Fruit fly (Drosophila melanogaster) whole organism, embryonic: Measurements from ENCODE around the gene CG2614.

Experiments
- Atf3 ChIP-seq: fragments of 200-800 bp; sonication (Bioruptor generic); optimal IDR thresholded peaks from 3 replicates; lab custom pipeline; 2016; ENCODE audit warnings: missing biosample characterization, missing genetic modification characterization
- CG10147 ChIP-seq: fragments of 200-800 bp; sonication (Bioruptor generic); optimal IDR thresholded peaks from 2 replicates; lab custom pipeline; 2019; ENCODE audit warnings: missing biosample characterization, mild to moderate bottlenecking, missing genetic modification characterization, moderate library complexity
- CG10543 ChIP-seq: fragments of 200-800 bp; sonication (Bioruptor generic); optimal IDR thresholded peaks from 3 replicates; lab custom pipeline; 2017; ENCODE audit warnings: missing biosample characterization, mild to moderate bottlenecking, missing genetic modification characterization, moderate library complexity
- CG10565 ChIP-seq: fragments of 200-800 bp; sonication (Bioruptor generic); optimal IDR thresholded peaks from 3 replicates; lab custom pipeline; 2016; ENCODE audit warnings: missing biosample characterization, mild to moderate bottlenecking, missing genetic modification characterization
- CG12744 ChIP-seq: fragments of 200-800 bp; sonication (Bioruptor generic); optimal IDR thresholded peaks from 2 replicates; lab custom pipeline; 2016; ENCODE audit warnings: missing biosample characterization, missing genetic modification characterization
- CG13894 ChIP-seq: fragments of 200-800 bp; sonication (Bioruptor generic); optimal IDR thresholded peaks from 3 replicates; lab custom pipeline; 2018; ENCODE audit warnings: missing biosample characterization, mild to moderate bottlenecking, missing genetic modification characterization, moderate library complexity
- CG14667 ChIP-seq: fragments of 200-800 bp; sonication (Bioruptor generic); IDR thresholded peaks from 2 replicates; pipeline ENCODE4 v1.3.6; 2022; ENCODE audit warnings: missing biosample characterization, missing genetic modification characterization
- CG15011 ChIP-seq: fragments of 200-800 bp; sonication (Bioruptor generic); optimal IDR thresholded peaks from 3 replicates; lab custom pipeline; 2018; ENCODE audit warnings: missing biosample characterization, mild to moderate bottlenecking, missing genetic modification characterization
- CG15073 ChIP-seq: fragments of 200-800 bp; sonication (Bioruptor generic); optimal IDR thresholded peaks from 2 replicates; lab custom pipeline; 2016; ENCODE audit warnings: missing biosample characterization, missing genetic modification characterization
- CG15479 ChIP-seq: fragments of 200-800 bp; sonication (Bioruptor generic); optimal IDR thresholded peaks from 3 replicates; lab custom pipeline; 2019; ENCODE audit warnings: missing biosample characterization, mild to moderate bottlenecking, missing genetic modification characterization, moderate library complexity
- CG17612 ChIP-seq: fragments of 200-800 bp; sonication (Bioruptor generic); IDR thresholded peaks from 2 replicates; pipeline ENCODE4 v1.3.6; 2022; ENCODE audit warnings: missing biosample characterization, missing genetic modification characterization
- CG17829 ChIP-seq: fragments of 200-800 bp; optimal IDR thresholded peaks from 2 replicates; lab custom pipeline; 2019; ENCODE audit warnings: missing biosample characterization, mild to moderate bottlenecking, missing genetic modification characterization, moderate library complexity
- CG1832 ChIP-seq: fragments of 200-800 bp; sonication (Bioruptor generic); optimal IDR thresholded peaks from 2 replicates; lab custom pipeline; 2017; ENCODE audit warnings: missing biosample characterization, mild to moderate bottlenecking, missing genetic modification characterization, inconsistent platforms
- CG2875 ChIP-seq: fragments of 200-800 bp; sonication (Bioruptor generic); optimal IDR thresholded peaks from 2 replicates; lab custom pipeline; 2017; ENCODE audit warnings: missing biosample characterization, mild to moderate bottlenecking, missing genetic modification characterization, missing genetic modification reagents
- CG4854 ChIP-seq: fragments of 200-800 bp; sonication (Bioruptor generic); optimal IDR thresholded peaks from 2 replicates; lab custom pipeline; 2016; ENCODE audit warnings: missing biosample characterization, missing genetic modification characterization, inconsistent platforms
- CG5180 ChIP-seq: fragments of 200-800 bp; sonication (Bioruptor generic); optimal IDR thresholded peaks from 3 replicates; lab custom pipeline; 2017; ENCODE audit warnings: missing biosample characterization, missing genetic modification characterization, mild to moderate bottlenecking, moderate library complexity, missing genetic modification reagents
- CG5953 ChIP-seq: fragments of 200-800 bp; sonication (Bioruptor generic); IDR thresholded peaks from 2 replicates; pipeline ENCODE4 v1.3.6; 2022; ENCODE audit warnings: missing biosample characterization, missing genetic modification characterization
- CG6254 ChIP-seq: fragments of 200-800 bp; sonication (Bioruptor generic); optimal IDR thresholded peaks from 3 replicates; lab custom pipeline; 2017; ENCODE audit warnings: mild to moderate bottlenecking, missing biosample characterization, missing genetic modification reagents, missing genetic modification characterization
- CG6654 ChIP-seq: fragments of 200-800 bp; sonication (Bioruptor generic); optimal IDR thresholded peaks from 2 replicates; lab custom pipeline; 2017; ENCODE audit warnings: missing biosample characterization, mild to moderate bottlenecking, missing genetic modification characterization
- CG7556 ChIP-seq: fragments of 200-800 bp; sonication (Bioruptor generic); optimal IDR thresholded peaks from 2 replicates; lab custom pipeline; 2017; ENCODE audit warnings: missing biosample characterization, mild to moderate bottlenecking, missing genetic modification characterization
- CG8089 ChIP-seq: fragments of 200-800 bp; sonication (Bioruptor generic); optimal IDR thresholded peaks from 3 replicates; lab custom pipeline; 2016; ENCODE audit warnings: missing biosample characterization, missing genetic modification characterization
- CG8388 ChIP-seq: fragments of 200-800 bp; sonication (Bioruptor generic); optimal IDR thresholded peaks from 2 replicates; lab custom pipeline; 2019; ENCODE audit warnings: missing biosample characterization, mild to moderate bottlenecking, missing genetic modification characterization, moderate library complexity
- CG8478 ChIP-seq: fragments of >200 bp; optimal IDR thresholded peaks from 2 replicates; lab custom pipeline; 2018
- CG9215 ChIP-seq: fragments of 200-800 bp; sonication (Bioruptor generic); IDR thresholded peaks from 2 replicates; pipeline ENCODE4 v1.3.6; 2022; ENCODE audit warnings: missing biosample characterization, missing genetic modification characterization
- CG9797 ChIP-seq: fragments of 200-800 bp; sonication (Bioruptor generic); optimal IDR thresholded peaks from 3 replicates; lab custom pipeline; 2018; ENCODE audit warnings: missing biosample characterization, mild to moderate bottlenecking, missing genetic modification characterization
- D ChIP-seq, 2 experiments: fragments of 200-800 bp in 1 of 2; fragments of >200 bp in 1 of 2; sonication (Bioruptor generic) in 1 of 2; optimal IDR thresholded peaks; 2 replicates in 1 of 2; 3 replicates in 1 of 2; lab custom pipeline; 2017; ENCODE audit warnings: mild to moderate bottlenecking in 1 of 2, missing biosample characterization in 1 of 2, missing genetic modification characterization in 1 of 2, missing genetic modification reagents in 1 of 2
- Deaf1 ChIP-seq: fragments of 200-800 bp; optimal IDR thresholded peaks from 3 replicates; lab custom pipeline; 2019; ENCODE audit warnings: missing biosample characterization, mild to moderate bottlenecking, missing genetic modification characterization, moderate library complexity
- Doc2 ChIP-seq: fragments of 200-800 bp; sonication (Bioruptor generic); IDR thresholded peaks from 2 replicates; pipeline ENCODE4 v1.3.6; 2022; ENCODE audit warnings: missing biosample characterization, missing genetic modification characterization
- Dref ChIP-seq: fragments of 200-800 bp; sonication (Bioruptor generic); IDR thresholded peaks from 2 replicates; pipeline ENCODE4 v1.3.6; 2022; ENCODE audit warnings: missing biosample characterization, missing genetic modification characterization
- Gsc ChIP-seq: fragments of 200-800 bp; sonication (Bioruptor generic); IDR thresholded peaks from 2 replicates; pipeline ENCODE4 v1.3.6; 2022; ENCODE audit warnings: missing biosample characterization, missing genetic modification characterization
- Hey ChIP-seq: fragments of 200-800 bp; sonication (Bioruptor generic); optimal IDR thresholded peaks from 3 replicates; lab custom pipeline; 2018; ENCODE audit warnings: missing biosample characterization, mild to moderate bottlenecking, missing genetic modification characterization
- Nf-YA ChIP-seq: fragments of 200-800 bp; sonication (Bioruptor generic); IDR thresholded peaks from 2 replicates; pipeline ENCODE4 v1.3.6; 2022; ENCODE audit warnings: missing biosample characterization, missing genetic modification characterization
- Ravus ChIP-seq: fragments of 200-800 bp; sonication (Bioruptor generic); IDR thresholded peaks from 2 replicates; pipeline ENCODE4 v1.3.6; 2022; ENCODE audit warnings: missing biosample characterization, missing genetic modification characterization
- Rx ChIP-seq: fragments of 200-800 bp; sonication (Bioruptor generic); IDR thresholded peaks from 2 replicates; pipeline ENCODE4 v1.3.6; 2022; ENCODE audit warnings: missing biosample characterization, missing genetic modification characterization
- ab ChIP-seq: fragments of 200-800 bp; sonication (Bioruptor generic); optimal IDR thresholded peaks from 2 replicates; lab custom pipeline; 2016; ENCODE audit warnings: missing biosample characterization, missing genetic modification characterization
- abd-A ChIP-seq: fragments of 200-800 bp; sonication (Bioruptor generic); optimal IDR thresholded peaks from 3 replicates; lab custom pipeline; 2019; ENCODE audit warnings: missing biosample characterization, mild to moderate bottlenecking, missing genetic modification characterization, moderate library complexity
- ac ChIP-seq: fragments of 200-800 bp; sonication (Bioruptor generic); optimal IDR thresholded peaks from 3 replicates; lab custom pipeline; 2017; ENCODE audit warnings: missing biosample characterization, mild to moderate bottlenecking, missing genetic modification characterization
- cas ChIP-seq: fragments of 200-800 bp; sonication (Bioruptor generic); IDR thresholded peaks from 2 replicates; pipeline ENCODE4 v1.3.6; 2022; ENCODE audit warnings: missing biosample characterization, missing genetic modification characterization
- dm ChIP-seq: fragments of 200-800 bp; sonication (Bioruptor generic); optimal IDR thresholded peaks from 3 replicates; lab custom pipeline; 2016; ENCODE audit warnings: missing biosample characterization, missing genetic modification characterization
- esg ChIP-seq: fragments of 200-800 bp; sonication (Bioruptor generic); conservative IDR thresholded peaks from 2 replicates; pipeline ENCODE4 v1.3.6; 2022; ENCODE audit warnings: missing biosample characterization, missing genetic modification characterization
- ewg ChIP-seq: fragments of 200-800 bp; sonication (Bioruptor generic); optimal IDR thresholded peaks from 3 replicates; lab custom pipeline; 2017; ENCODE audit warnings: mild to moderate bottlenecking, missing biosample characterization, missing genetic modification reagents, missing genetic modification characterization
- grau ChIP-seq: fragments of 200-800 bp; optimal IDR thresholded peaks from 3 replicates; lab custom pipeline; 2019; ENCODE audit warnings: missing biosample characterization, mild to moderate bottlenecking, missing genetic modification characterization, moderate library complexity
- inv ChIP-seq: fragments of 200-800 bp; sonication (Bioruptor generic); IDR thresholded peaks from 2 replicates; pipeline ENCODE4 v1.3.6; 2022; ENCODE audit warnings: missing biosample characterization, missing genetic modification characterization; ENCODE audit not compliant: partially characterized antibody
- kah ChIP-seq: fragments of 200-800 bp; sonication (Bioruptor generic); optimal IDR thresholded peaks from 2 replicates; lab custom pipeline; 2018; ENCODE audit warnings: missing biosample characterization, mild to moderate bottlenecking, missing genetic modification characterization
- pita ChIP-seq: fragments of 200-800 bp; sonication (Bioruptor generic); optimal IDR thresholded peaks from 2 replicates; lab custom pipeline; 2017; ENCODE audit warnings: missing biosample characterization, mild to moderate bottlenecking, missing genetic modification characterization
- pum ChIP-seq: fragments of 200-800 bp; sonication (Bioruptor generic); optimal IDR thresholded peaks from 2 replicates; lab custom pipeline; 2016; ENCODE audit warnings: missing biosample characterization, missing genetic modification characterization
- row ChIP-seq: fragments of 200-800 bp; sonication (Bioruptor generic); IDR thresholded peaks from 3 replicates; pipeline ENCODE4 v1.3.6; 2022; ENCODE audit warnings: missing biosample characterization, missing genetic modification characterization
- seq ChIP-seq: fragments of 200-800 bp; sonication (Bioruptor generic); IDR thresholded peaks from 2 replicates; pipeline ENCODE4 v1.3.6; 2022; ENCODE audit warnings: missing biosample characterization, missing genetic modification characterization
- slou ChIP-seq: fragments of 200-800 bp; sonication (Bioruptor generic); optimal IDR thresholded peaks from 3 replicates; lab custom pipeline; 2016; ENCODE audit warnings: missing biosample characterization, missing genetic modification characterization
- tgo ChIP-seq: fragments of 200-800 bp; sonication (Bioruptor generic); IDR thresholded peaks from 3 replicates; pipeline ENCODE4 v1.3.6; 2022; ENCODE audit warnings: missing biosample characterization, missing genetic modification characterization
- zen ChIP-seq: fragments of 200-800 bp; sonication (Bioruptor generic); optimal IDR thresholded peaks from 3 replicates; lab custom pipeline; 2018; ENCODE audit warnings: missing biosample characterization, mild to moderate bottlenecking, missing genetic modification characterization, moderate library complexity
- zf30C ChIP-seq: fragments of 200-800 bp; sonication (Bioruptor generic); optimal IDR thresholded peaks from 3 replicates; lab custom pipeline; 2018; ENCODE audit warnings: missing biosample characterization, mild to moderate bottlenecking, missing genetic modification characterization

Gene CG2614

DNA sequence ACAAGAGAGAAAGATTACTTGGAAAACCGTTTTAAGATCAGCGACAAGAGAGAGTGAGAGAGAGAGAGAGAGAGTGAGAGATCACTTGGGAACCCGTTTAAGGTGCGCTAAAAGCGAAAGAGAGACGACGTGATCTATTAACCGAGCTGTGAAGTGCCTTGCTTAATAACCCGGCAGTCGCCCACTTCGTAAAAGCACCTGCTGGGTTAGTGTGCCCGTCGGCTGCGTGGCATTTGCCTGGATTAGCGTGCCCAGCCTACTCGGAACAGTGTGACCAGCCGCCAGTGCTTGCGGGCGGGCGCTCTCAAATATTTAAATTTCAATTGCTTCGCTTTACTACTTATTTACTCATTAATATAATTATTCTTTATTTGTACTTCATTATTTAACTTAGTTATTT, 17.8 kb upstream of the CG2614 start (continued):
- no peak for TF ChIP-seq CG6654 (GFP tag; lab: Kevin White, UChicago)
- TF ChIP-seq tgo (GFP tag; lab: Robert Waterston, UW): no peak
- TF ChIP-seq CG14667 (GFP tag; lab: Robert Waterston, UW): no peak
- no peak for TF ChIP-seq zen (tag; lab: Kevin White, UChicago)
- no peak for TF ChIP-seq Hey (tag; lab: Kevin White, UChicago)
- TF ChIP-seq D (optimal IDR thresholded peaks at IDR 0.05; lab: Kevin White, UChicago): no peak
- TF ChIP-seq D (GFP tag; optimal IDR thresholded peaks at IDR 0.05; lab: Kevin White, UChicago): no peak
- peak; percentile 32 for TF ChIP-seq dm (GFP tag; lab: Kevin White, UChicago)
- TF ChIP-seq Dref: no peak
- TF ChIP-seq grau (tag; lab: Kevin White, UChicago): peak; percentile 2
- peak; percentile 9 for TF ChIP-seq CG6254 (GFP tag; lab: Kevin White, UChicago)
- TF ChIP-seq CG15479 (GFP tag; lab: Kevin White, UChicago): no peak
- TF ChIP-seq CG15011 (GFP tag; lab: Kevin White, UChicago): no peak
- peak; percentile 45 for TF ChIP-seq CG1832 (GFP tag; lab: Kevin White, UChicago)
- no peak for TF ChIP-seq seq (GFP tag; lab: Robert Waterston, UW)
- no peak for TF ChIP-seq zf30C
- TF ChIP-seq CG9215 (GFP tag; lab: Robert Waterston, UW): no peak
- TF ChIP-seq CG5180 (GFP tag; lab: Kevin White, UChicago): no peak
- no peak for TF ChIP-seq CG17829 (tag; lab: Kevin White, UChicago)
- peak; percentile 32 for TF ChIP-seq CG13894 (tag; lab: Kevin White, UChicago)
- no peak for TF ChIP-seq CG2875 (GFP tag; lab: Kevin White, UChicago)
- TF ChIP-seq pum (GFP tag; lab: Kevin White, UChicago): no peak
- no peak for TF ChIP-seq Nf-YA (GFP tag; lab: Robert Waterston, UW)
- TF ChIP-seq Gsc (GFP tag; lab: Robert Waterston, UW): no peak
- peak; percentile 95 for TF ChIP-seq CG9797 (GFP tag; lab: Kevin White, UChicago)
- TF ChIP-seq CG7556 (GFP tag; lab: Kevin White, UChicago): no peak
- 0 out of 3 replicates have a peak, but pooled peaks have one; percentile 41 for TF ChIP-seq row
- TF ChIP-seq inv (GFP tag; lab: Robert Waterston, UW): no peak
- TF ChIP-seq Atf3: no peak
- no peak for TF ChIP-seq slou (GFP tag; lab: Kevin White, UChicago)
- TF ChIP-seq CG8388 (GFP tag; lab: Kevin White, UChicago): no peak
- no peak for TF ChIP-seq CG17612 (GFP tag; lab: Robert Waterston, UW)
- no peak for TF ChIP-seq CG8089 (GFP tag; lab: Kevin White, UChicago)
- TF ChIP-seq ac (GFP tag; lab: Kevin White, UChicago): peak; percentile 87
- no peak for TF ChIP-seq abd-A (tag; lab: Kevin White, UChicago)
- TF ChIP-seq Rx: no peak
- no peak for TF ChIP-seq CG10543 (GFP tag; lab: Kevin White, UChicago)
- no peak for TF ChIP-seq Doc2 (GFP tag; lab: Robert Waterston, UW)
- no peak for TF ChIP-seq ewg
- no peak for TF ChIP-seq CG10147 (GFP tag; lab: Kevin White, UChicago)
- TF ChIP-seq pita (GFP tag; lab: Kevin White, UChicago): no peak
- peak; percentile 77 for TF ChIP-seq Deaf1
- no peak for TF ChIP-seq CG10565 (GFP tag; lab: Kevin White, UChicago)
- no peak for TF ChIP-seq CG12744
- no peak for TF ChIP-seq CG5953 (GFP tag; lab: Robert Waterston, UW)
- peak; percentile 14 for TF ChIP-seq kah (GFP tag; lab: Kevin White, UChicago)
- no peak for TF ChIP-seq CG4854 (GFP tag; lab: Kevin White, UChicago)
- no peak for TF ChIP-seq CG15073 (GFP tag; lab: Kevin White, UChicago)
- TF ChIP-seq Ravus (GFP tag; lab: Robert Waterston, UW): no peak
- no peak for TF ChIP-seq cas
- TF ChIP-seq ab: no peak
- no peak for TF ChIP-seq CG8478 (lab: Kevin White, UChicago)
- peak; percentile 55 for TF ChIP-seq esg
